Worm (Caenorhabditis elegans): ENCODE data around the gene eco-1.

DNA sequence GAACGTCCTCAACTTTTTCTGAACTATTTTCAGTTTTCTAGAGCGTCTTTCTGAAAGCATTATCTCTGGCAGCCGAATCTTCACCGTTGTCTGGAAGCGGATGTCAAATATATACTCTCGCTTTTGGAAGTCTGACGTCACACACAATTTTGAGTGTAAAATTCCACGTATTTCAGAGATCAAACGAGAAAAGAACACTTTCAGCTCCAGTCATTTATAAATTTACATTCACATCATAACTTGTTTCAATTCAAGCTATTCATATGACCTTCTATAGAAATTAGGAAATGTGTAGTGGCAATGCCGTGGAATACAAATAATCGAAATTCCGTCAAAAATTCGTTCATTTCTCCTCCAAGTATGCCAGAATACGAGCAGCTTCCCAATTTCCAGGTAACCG is 6.7 kb upstream of the eco-1 start, which contains the start of gene F08F8.11:
- TF ChIP-seq ztf-29 (GFP tag; IDR thresholded peaks at IDR 0.05) (no peak), klf-2 (GFP tag; conservative IDR thresholded peaks at IDR 0.05) (no peak), ref-1 (GFP tag; conservative IDR thresholded peaks at IDR 0.05) (no peak)

Data from whole organism, midembryonic.